Worm (Caenorhabditis elegans): ENCODE data around the gene F39H12.3.

F39H12.3 gene

DNA sequence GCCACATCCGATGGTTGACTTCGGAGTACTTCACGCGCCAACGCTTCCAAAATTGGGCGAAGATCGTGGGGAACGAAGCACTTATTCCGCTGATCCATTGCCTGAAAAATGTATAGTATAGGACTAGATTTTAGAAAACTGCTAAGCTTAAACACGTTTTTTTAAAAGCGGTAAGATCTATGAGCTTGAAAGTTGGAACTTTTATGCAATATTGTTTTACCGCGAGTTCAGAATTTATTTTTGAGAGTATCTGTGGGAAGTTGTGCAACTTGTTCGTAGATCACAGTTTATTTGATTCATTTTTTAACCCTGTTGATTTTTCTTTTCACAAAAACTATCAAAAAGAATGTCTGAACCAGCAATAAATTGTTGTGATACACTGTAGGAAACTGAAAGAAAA is at the start of gene F39H12.3:
TSS of gene F39H12.3 (minus strand) at position 101 of the 400 bp plus-strand sequence.
- TF ChIP-seq ceh-9 (tag; optimal IDR thresholded peaks at IDR 0.05), result no peak
- TF ChIP-seq elt-3 (tag; optimal IDR thresholded peaks at IDR 0.05), result no peak
- TF ChIP-seq ceh-16 (tag; optimal IDR thresholded peaks at IDR 0.05), result no peak
- TF ChIP-seq elt-2 (tag; optimal IDR thresholded peaks at IDR 0.05), result no peak
- TF ChIP-seq ztf-11 (tag; optimal IDR thresholded peaks at IDR 0.05), result no peak
- TF ChIP-seq mdl-1 (tag; optimal IDR thresholded peaks at IDR 0.05), result no peak
- no peak for TF ChIP-seq zag-1 (tag; optimal IDR thresholded peaks at IDR 0.05)

DNA sequence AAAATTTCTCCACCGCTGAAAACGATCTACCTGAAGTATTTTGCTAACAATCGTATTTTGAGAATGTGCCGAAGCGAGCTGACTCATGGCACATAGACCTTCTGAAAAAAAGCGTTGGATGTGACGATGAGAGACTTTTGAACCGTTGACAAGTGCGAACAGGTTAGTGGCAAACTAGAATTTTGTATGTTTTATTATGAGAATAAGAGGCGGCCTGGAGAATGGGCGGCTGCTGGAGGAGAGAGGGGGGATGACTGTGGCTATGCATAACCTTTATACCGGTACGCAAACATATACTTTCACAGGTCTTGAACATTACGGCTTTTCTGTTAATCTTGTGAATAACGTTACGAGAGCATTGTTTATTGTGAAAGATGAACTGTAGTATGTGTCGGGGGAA is 47.0 kb upstream of the F39H12.3 start, which contains the start of gene mam-1:
TSS of gene mam-1 (minus strand) at position 101 of the 400 bp plus-strand sequence.
- no peak for TF ChIP-seq nhr-43 (tag; optimal IDR thresholded peaks at IDR 0.05; ENCODE audit: poor library complexity, severe bottlenecking)
- no peak for TF ChIP-seq elt-3 (tag; optimal IDR thresholded peaks at IDR 0.05)
- TF ChIP-seq nhr-237 (tag; optimal IDR thresholded peaks at IDR 0.05), result no peak
- no peak for TF ChIP-seq elt-2 (tag; optimal IDR thresholded peaks at IDR 0.05)
- TF ChIP-seq aly-2 (tag; optimal IDR thresholded peaks at IDR 0.05), result no peak
- TF ChIP-seq unc-62 (GFP tag; optimal IDR thresholded peaks at IDR 0.05), result no peak
- TF ChIP-seq ama-1 (optimal IDR thresholded peaks at IDR 0.05), result no peak
- TF ChIP-seq nhr-23 (tag; optimal IDR thresholded peaks at IDR 0.05), result no peak
- TF ChIP-seq skn-1 (tag; optimal IDR thresholded peaks at IDR 0.05), result no peak

DNA sequence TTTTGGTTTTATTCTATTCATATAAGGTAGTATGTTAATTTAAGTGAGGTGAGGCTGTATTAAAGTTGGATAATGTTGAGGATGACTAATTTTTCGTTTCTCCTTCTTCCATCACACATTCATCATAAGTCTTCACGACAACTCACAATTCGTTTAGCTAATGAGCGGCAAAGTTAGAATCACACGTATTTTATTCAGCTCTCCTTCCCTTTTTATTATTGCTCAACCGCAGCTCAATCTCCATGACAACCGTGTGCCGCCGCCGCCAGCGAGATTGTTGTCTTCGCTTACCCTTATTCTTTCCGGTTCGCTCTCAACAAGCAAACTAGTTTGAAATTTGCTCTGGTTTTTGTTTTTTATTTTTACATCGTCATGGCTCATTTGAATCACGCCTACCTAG is 39.1 kb upstream of the F39H12.3 start, which contains the start of gene ZC13.2:
TSS of gene ZC13.2 (plus strand) at position 301 of the 400 bp plus-strand sequence.
- TF ChIP-seq hmg-11 (tag; optimal IDR thresholded peaks at IDR 0.05) (no peak), ztf-4 (tag; optimal IDR thresholded peaks at IDR 0.05) (no peak)

DNA sequence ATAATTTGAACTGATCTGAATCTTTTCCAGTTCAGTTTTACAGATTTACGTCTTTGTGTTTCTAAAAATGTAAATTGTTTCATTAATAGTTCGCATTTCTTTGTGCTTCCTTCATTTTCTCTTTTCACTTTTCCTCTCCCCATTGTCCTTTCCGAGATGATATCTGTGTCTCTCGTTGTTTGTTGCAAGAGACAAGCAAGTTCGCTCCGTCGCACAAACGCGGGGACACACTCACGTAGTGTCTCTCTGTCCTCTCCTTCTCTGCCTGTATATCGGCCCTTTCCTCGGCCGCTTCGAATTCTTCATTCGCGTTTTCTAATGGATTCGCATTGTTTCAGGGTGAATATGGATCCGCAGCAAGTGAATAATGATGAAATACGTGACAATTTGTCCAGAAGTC is 35.6 kb upstream of the F39H12.3 start, which contains the start of gene ZC13.1:
TSS of gene ZC13.1 (plus strand) at position 305 of the 400 bp plus-strand sequence.
- TF ChIP-seq ceh-82 (tag; optimal IDR thresholded peaks at IDR 0.05) (no peak), elt-2 (tag; optimal IDR thresholded peaks at IDR 0.05) (peak; percentile 51), snpc-4 (tag; optimal IDR thresholded peaks at IDR 0.05) (peak; percentile 45), egl-5 (tag; optimal IDR thresholded peaks at IDR 0.05) (peak; percentile 63), nfya-1 (tag; optimal IDR thresholded peaks at IDR 0.05; ENCODE audit: insufficient read depth) (peak; percentile 73), nhr-25 (tag; optimal IDR thresholded peaks at IDR 0.05) (peak; percentile 93), unc-39 (tag; optimal IDR thresholded peaks at IDR 0.05) (no peak), lin-15B (tag; optimal IDR thresholded peaks at IDR 0.05) (peak; percentile 85), nhr-23 (tag; optimal IDR thresholded peaks at IDR 0.05) (peak; percentile 76), jun-1 (tag; optimal IDR thresholded peaks at IDR 0.05) (peak; percentile 34), pha-4 (tag; optimal IDR thresholded peaks at IDR 0.05) (peak; percentile 91), pqm-1 (tag; optimal IDR thresholded peaks at IDR 0.05) (peak; percentile 34), hmg-11 (tag; optimal IDR thresholded peaks at IDR 0.05) (peak; percentile 70), aly-2 (tag; optimal IDR thresholded peaks at IDR 0.05) (no peak), elt-1 (tag; optimal IDR thresholded peaks at IDR 0.05) (peak; percentile 44), skn-1 (tag; optimal IDR thresholded peaks at IDR 0.05) (peak; percentile 65), lin-39 (tag; optimal IDR thresholded peaks at IDR 0.05) (peak; percentile 87), ztf-11 (tag; optimal IDR thresholded peaks at IDR 0.05) (no peak)

DNA sequence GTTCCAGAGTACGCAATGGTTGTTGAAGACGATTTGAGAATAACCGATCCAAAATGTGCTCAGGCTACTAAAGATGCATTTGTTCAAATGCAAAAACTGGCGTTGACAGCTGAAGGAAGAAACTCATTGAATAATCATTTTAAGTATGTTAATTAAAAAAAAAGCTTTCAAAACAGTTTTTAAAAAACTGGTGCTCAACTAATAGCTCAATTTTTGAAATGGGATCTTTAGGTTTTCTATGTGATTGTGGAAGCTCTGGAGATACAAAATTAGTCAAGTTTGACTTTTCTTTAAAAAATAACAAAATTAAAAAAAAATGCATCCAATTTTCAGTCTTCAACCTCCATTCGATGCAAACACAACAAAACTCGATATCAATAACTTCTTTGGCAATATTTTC is 32.3 kb upstream of the F39H12.3 start:
- no peak for TF ChIP-seq tbx-2 (tag; optimal IDR thresholded peaks at IDR 0.05)
- no peak for TF ChIP-seq nhr-25 (tag; optimal IDR thresholded peaks at IDR 0.05)
- TF ChIP-seq jun-1 (tag; optimal IDR thresholded peaks at IDR 0.05), result no peak
- no peak for TF ChIP-seq elt-2 (tag; optimal IDR thresholded peaks at IDR 0.05)
- TF ChIP-seq ceh-82 (tag; optimal IDR thresholded peaks at IDR 0.05), result no peak
- TF ChIP-seq mdl-1 (tag; optimal IDR thresholded peaks at IDR 0.05), result no peak
- TF ChIP-seq nfya-1 (tag; optimal IDR thresholded peaks at IDR 0.05; ENCODE audit: insufficient read depth), result no peak
- TF ChIP-seq R02D3.7 (tag; optimal IDR thresholded peaks at IDR 0.05), result no peak
- TF ChIP-seq pha-4 (tag; optimal IDR thresholded peaks at IDR 0.05), result no peak
- no peak for TF ChIP-seq fos-1 (tag; optimal IDR thresholded peaks at IDR 0.05)
